Worm (Caenorhabditis elegans) whole organism, mixed stage, embryonic: ENCODE measurements around the gene srz-67.

Experiments
- ces-1 ChIP-seq: fragments of 150-350 bp; optimal IDR thresholded peaks from 2 replicates; lab custom pipeline; 2014; ENCODE audit warnings: missing biosample characterization, missing genetic modification reagents, missing genetic modification characterization
- cnd-1 ChIP-seq: fragments of 200-800 bp; sonication (Bioruptor generic); optimal IDR thresholded peaks from 2 replicates; lab custom pipeline; 2018; ENCODE audit warnings: mild to moderate bottlenecking, missing genetic modification characterization, missing compliant biosample characterization
- elt-1 ChIP-seq: sonication (generic microtip); optimal IDR thresholded peaks from 2 replicates; lab custom pipeline; 2017; ENCODE audit warnings: missing genetic modification characterization, mild to moderate bottlenecking, missing compliant biosample characterization, antibody characterized with exemption, moderate library complexity, borderline replicate concordance; ENCODE audit not compliant: insufficient read depth
- nhr-28 ChIP-seq: fragments of 150-350 bp; optimal IDR thresholded peaks from 2 replicates; lab custom pipeline; 2014; ENCODE audit warnings: missing biosample characterization, missing genetic modification characterization
- unc-62 ChIP-seq: fragments of 150-350 bp; optimal IDR thresholded peaks from 2 replicates; lab custom pipeline; 2014; ENCODE audit warnings: missing biosample characterization, missing genetic modification reagents, missing genetic modification characterization

- TF ChIP-seq cnd-1 (tag; lab: Kevin White, UChicago) = no peak
- no peak for TF ChIP-seq unc-62
- TF ChIP-seq elt-1 (tag; lab: Kevin White, UChicago) = no peak
- TF ChIP-seq nhr-28 = no peak
- no peak for TF ChIP-seq ces-1 (GFP tag; lab: Kevin White, UChicago)
Measured at ce11 chrII:3264704-3265103, 27.8 kb upstream of the srz-67 start.
